Fruit fly (Drosophila melanogaster): ENCODE data around the gene CG5890.

The CG5890 gene

DNA sequence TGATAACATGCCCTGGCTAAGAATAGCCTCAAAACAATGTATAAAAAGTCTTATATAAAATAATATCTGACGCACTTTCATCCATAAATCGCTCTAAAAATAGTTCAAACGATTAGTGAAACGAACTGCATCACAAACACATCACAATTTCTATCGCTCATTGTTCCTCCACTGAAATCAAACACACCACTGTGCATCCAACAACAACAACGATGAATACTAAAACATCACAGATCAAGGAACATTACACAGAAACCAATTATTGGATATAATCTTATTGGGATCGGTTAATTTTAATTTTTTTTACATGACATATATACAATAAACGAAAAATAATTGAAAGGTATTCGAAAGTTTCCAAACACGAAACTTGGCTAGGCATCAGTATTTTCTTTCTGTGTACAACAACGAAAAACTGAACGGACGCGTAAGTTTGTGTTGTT lies 23.4 kb downstream of the CG5890 start (continued):
- TF ChIP-seq jumu (GFP tag; optimal IDR thresholded peaks at IDR 0.05): peak; percentile 16
- no peak for TF ChIP-seq Doc2 (GFP tag; IDR thresholded peaks at IDR 0.05)
- TF ChIP-seq YL-1 (GFP tag; optimal IDR thresholded peaks at IDR 0.05): peak; percentile 1
- peak; percentile 56; the same call in 1 of the 3 replicates for TF ChIP-seq gce (GFP tag; IDR thresholded peaks at IDR 0.05)
- peak; percentile 85 for TF ChIP-seq Blimp-1 (GFP tag; optimal IDR thresholded peaks at IDR 0.05)
- peak; percentile 78 for TF ChIP-seq tin (GFP tag; optimal IDR thresholded peaks at IDR 0.05)
- TF ChIP-seq tna (GFP tag; IDR thresholded peaks at IDR 0.05; ENCODE audit: partially characterized antibody): no peak
- peak; percentile 61 for TF ChIP-seq CG7987 (GFP tag; optimal IDR thresholded peaks at IDR 0.05)
- peak; percentile 63 for TF ChIP-seq CG6254 (GFP tag; optimal IDR thresholded peaks at IDR 0.05)
- peak; percentile 74 for TF ChIP-seq CG12071 (GFP tag; optimal IDR thresholded peaks at IDR 0.05)
- TF ChIP-seq stc (GFP tag; IDR thresholded peaks at IDR 0.05): no peak; the same call in none of the 2 replicates
- TF ChIP-seq sna (GFP tag; IDR thresholded peaks at IDR 0.05; ENCODE audit: partially characterized antibody): no peak
- peak; percentile 65; the same call in 1 of the 2 replicates for TF ChIP-seq Atf6 (GFP tag; IDR thresholded peaks at IDR 0.05)
- TF ChIP-seq z (GFP tag; IDR thresholded peaks at IDR 0.05): 0 out of 3 replicates have a peak, but pooled peaks have one; percentile 36
- TF ChIP-seq CG16813 (GFP tag; IDR thresholded peaks at IDR 0.05; ENCODE audit: partially characterized antibody): no peak
- peak; percentile 75 for TF ChIP-seq lilli (GFP tag; optimal IDR thresholded peaks at IDR 0.05)
- TF ChIP-seq CG30431 (GFP tag; optimal IDR thresholded peaks at IDR 0.05): peak; percentile 42
- no peak; the same call in 1 of the 2 replicates for TF ChIP-seq GATAe (GFP tag; conservative IDR thresholded peaks at IDR 0.05)
- TF ChIP-seq CG12299 (tag; optimal IDR thresholded peaks at IDR 0.05): no peak
- TF ChIP-seq pan (optimal IDR thresholded peaks at IDR 0.05): no peak
- TF ChIP-seq pan (GFP tag; optimal IDR thresholded peaks at IDR 0.05 in 1 of 2, IDR thresholded peaks at IDR 0.05 in 1 of 2): peak in 1 of 2 experiments; percentile 85
- peak; percentile 36 for TF ChIP-seq exex (tag; optimal IDR thresholded peaks at IDR 0.05)
- peak; percentile 65 for TF ChIP-seq CG4328 (GFP tag; optimal IDR thresholded peaks at IDR 0.05)
- peak in 1 of 3 experiments; percentile 77 for TF ChIP-seq lola (GFP tag; optimal IDR thresholded peaks at IDR 0.05)
- TF ChIP-seq Spps (tag; optimal IDR thresholded peaks at IDR 0.05): peak; percentile 57
- no peak for TF ChIP-seq Scr (GFP tag; IDR thresholded peaks at IDR 0.05; ENCODE audit: partially characterized antibody)
- TF ChIP-seq CG15696 (tag; optimal IDR thresholded peaks at IDR 0.05): peak; percentile 25
- peak; percentile 56 for TF ChIP-seq zf30C (GFP tag; optimal IDR thresholded peaks at IDR 0.05)
- no peak; the same call in 1 of the 2 replicates for TF ChIP-seq chm (GFP tag; IDR thresholded peaks at IDR 0.05)
- TF ChIP-seq Lhr (GFP tag; optimal IDR thresholded peaks at IDR 0.05): peak; percentile 40
- TF ChIP-seq CG13296 (GFP tag; optimal IDR thresholded peaks at IDR 0.05): peak; percentile 62
- TF ChIP-seq CG16863 (GFP tag; optimal IDR thresholded peaks at IDR 0.05): peak; percentile 63
- TF ChIP-seq CG1024 (GFP tag; IDR thresholded peaks at IDR 0.05): peak; percentile 66
- peak; percentile 60; the same call in 1 of the 2 replicates for TF ChIP-seq CG32767 (GFP tag; IDR thresholded peaks at IDR 0.05)
- no peak for TF ChIP-seq danr (GFP tag; IDR thresholded peaks at IDR 0.05)
- TF ChIP-seq Ets97D (GFP tag; optimal IDR thresholded peaks at IDR 0.05): peak; percentile 55
- TF ChIP-seq CG3726 (GFP tag; IDR thresholded peaks at IDR 0.05): no peak
- TF ChIP-seq Taf1 (GFP tag; IDR thresholded peaks at IDR 0.05): peak; percentile 49
- no peak for TF ChIP-seq lov (optimal IDR thresholded peaks at IDR 0.05)
- no peak; the same call in 2 of the 3 replicates for TF ChIP-seq lov (GFP tag; IDR thresholded peaks at IDR 0.05)
- peak; percentile 38 for TF ChIP-seq Mes4 (GFP tag; optimal IDR thresholded peaks at IDR 0.05)
- peak; percentile 36 for TF ChIP-seq kah (GFP tag; optimal IDR thresholded peaks at IDR 0.05)
- no peak for TF ChIP-seq hth (optimal IDR thresholded peaks at IDR 0.05)
- TF ChIP-seq mirr (GFP tag; optimal IDR thresholded peaks at IDR 0.05): peak; percentile 59
- peak; percentile 71 for TF ChIP-seq chn (GFP tag; optimal IDR thresholded peaks at IDR 0.05)
- TF ChIP-seq nerfin-1 (tag; optimal IDR thresholded peaks at IDR 0.05): peak; percentile 72
- TF ChIP-seq dmrt11E (tag; optimal IDR thresholded peaks at IDR 0.05): peak; percentile 80
- no peak for TF ChIP-seq HLHmδ (GFP tag; optimal IDR thresholded peaks at IDR 0.05)
- TF ChIP-seq insv (GFP tag; optimal IDR thresholded peaks at IDR 0.05): no peak
- peak; percentile 84 for TF ChIP-seq Xbp1 (GFP tag; optimal IDR thresholded peaks at IDR 0.05)
